Worm (Caenorhabditis elegans) whole organism, early embryonic: ENCODE measurements around the gene nhr-283.

Experiments
- ama-1 ChIP-seq: fragments of 150-350 bp; optimal IDR thresholded peaks from 2 replicates; lab custom pipeline; 2014
- ets-7 ChIP-seq: sonication (generic microtip); optimal IDR thresholded peaks from 2 replicates; lab custom pipeline; 2016; ENCODE audit warnings: missing genotype, missing genetic modification characterization, missing compliant biosample characterization
- pes-1 ChIP-seq: fragments of 200-800 bp; sonication (Bioruptor generic); IDR thresholded peaks from 2 replicates; pipeline ENCODE4 v1.3.6; 2022; ENCODE audit warnings: missing genetic modification reagents, missing genetic modification characterization, missing compliant biosample characterization
- tra-4 ChIP-seq: sonication (generic microtip); optimal IDR thresholded peaks from 2 replicates; lab custom pipeline; 2017; ENCODE audit warnings: missing genetic modification characterization, missing compliant biosample characterization

DNA sequence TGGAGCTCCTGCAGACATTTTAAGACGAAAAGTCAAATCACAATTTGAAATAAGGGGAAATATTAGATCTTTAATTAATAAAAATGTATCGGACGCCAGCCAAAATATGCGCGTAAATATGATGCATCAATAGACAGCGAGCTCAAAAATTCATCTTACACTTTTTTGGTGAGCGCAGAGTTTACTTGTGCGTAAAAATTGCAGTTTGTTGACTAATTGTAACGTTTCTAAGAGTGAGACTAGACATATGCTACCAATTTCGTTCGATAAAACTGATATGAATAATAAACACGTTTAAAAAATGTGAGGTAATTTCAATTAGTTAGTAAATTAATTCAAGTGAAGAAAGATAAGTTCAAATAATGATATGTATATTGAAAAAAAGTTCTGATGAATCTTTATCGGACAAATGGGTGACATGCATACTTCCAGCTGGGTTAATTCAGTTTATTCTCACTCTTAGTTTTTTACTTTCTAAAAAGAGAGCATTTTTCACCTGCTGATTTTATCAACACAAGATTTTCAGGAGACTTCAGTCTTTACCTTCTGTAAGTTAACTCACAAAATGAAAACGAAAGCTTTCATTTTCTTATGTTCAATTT is 2.7 kb upstream of the nhr-283 start, which contains the start of the genes nhr-285 and irld-52:
- no peak for TF ChIP-seq pes-1 (GFP tag; lab: Robert Waterston, UW)
- no peak for TF ChIP-seq ets-7 (tag; lab: Kevin White, UChicago)
- TF ChIP-seq tra-4 (tag; lab: Kevin White, UChicago), result no peak
- TF ChIP-seq ama-1 (lab: Kevin White, UChicago), result no peak
